Worm (Caenorhabditis elegans): Measurements from ENCODE around the gene F55G11.1.

- TF ChIP-seq jun-1 (tag; optimal IDR thresholded peaks at IDR 0.05) (no peak), R02D3.7 (tag; optimal IDR thresholded peaks at IDR 0.05) (no peak), ceh-16 (tag; optimal IDR thresholded peaks at IDR 0.05) (no peak), nhr-76 (tag; optimal IDR thresholded peaks at IDR 0.05) (no peak)
These were observed 46.1 kb downstream of the F55G11.1 start, which contains the start of gene K08D8.10 for ce11 chrIV:12900267-12900666.

Measured in whole organism, L3 larva.